Fruit fly (Drosophila melanogaster): ENCODE data around the gene CG8188.

DNA sequence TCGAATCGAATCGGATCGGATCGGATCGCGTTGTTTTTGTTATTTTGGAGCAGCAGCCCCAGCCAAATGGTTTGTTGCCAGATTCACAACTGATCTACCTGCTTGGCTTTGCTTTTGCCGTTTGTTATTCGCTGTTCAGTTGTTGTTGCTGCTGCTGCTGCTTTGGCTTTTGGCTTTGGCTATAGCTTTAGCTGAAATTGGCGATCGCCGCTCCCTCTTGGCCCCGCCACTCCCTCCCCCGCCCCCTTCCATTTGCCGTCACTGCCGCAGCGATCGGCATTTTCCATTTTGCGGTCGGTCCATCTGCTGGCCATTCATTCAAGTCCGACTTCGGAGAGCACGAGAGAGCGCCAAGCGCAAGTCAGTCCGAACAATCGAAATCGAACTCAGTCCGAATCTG is 4.4 kb downstream of the CG8188 start, which contains the start of gene chas:
- no peak for TF ChIP-seq usp (GFP tag; optimal IDR thresholded peaks at IDR 0.05)
- TF ChIP-seq psq (optimal IDR thresholded peaks at IDR 0.05) = no peak
- TF ChIP-seq Dll (optimal IDR thresholded peaks at IDR 0.05) = no peak
- no peak for TF ChIP-seq pan (optimal IDR thresholded peaks at IDR 0.05)
